Worm (Caenorhabditis elegans) whole organism, early embryonic: Measurements from ENCODE around the gene Y43F8C.15.

Experiments used
- B0310.2 ChIP-seq: sonication (generic microtip); optimal IDR thresholded peaks from 2 replicates; lab custom pipeline; 2016; ENCODE audit warnings: mild to moderate bottlenecking, missing genetic modification characterization, missing compliant biosample characterization
- F13C5.2 ChIP-seq: sonication (generic microtip); optimal IDR thresholded peaks from 2 replicates; lab custom pipeline; 2017; ENCODE audit warnings: mild to moderate bottlenecking, missing genetic modification characterization, inconsistent platforms, missing compliant biosample characterization
- aly-1 ChIP-seq: sonication (generic microtip); optimal IDR thresholded peaks from 2 replicates; lab custom pipeline; 2016; ENCODE audit warnings: missing genetic modification characterization, missing compliant biosample characterization
- ama-1 ChIP-seq: fragments of 150-350 bp; optimal IDR thresholded peaks from 2 replicates; lab custom pipeline; 2014
- ceh-13 ChIP-seq: fragments of 200-800 bp; sonication (Bioruptor generic); optimal IDR thresholded peaks from 2 replicates; lab custom pipeline; 2018; ENCODE audit warnings: mild to moderate bottlenecking, missing genetic modification characterization, missing compliant biosample characterization
- ceh-36 ChIP-seq: sonication (generic microtip); optimal IDR thresholded peaks from 2 replicates; lab custom pipeline; 2016; ENCODE audit warnings: missing genetic modification characterization, inconsistent platforms, missing compliant biosample characterization
- ets-7 ChIP-seq: sonication (generic microtip); optimal IDR thresholded peaks from 2 replicates; lab custom pipeline; 2016; ENCODE audit warnings: missing genotype, missing genetic modification characterization, missing compliant biosample characterization
- flt-1 ChIP-seq: fragments of 200-800 bp; sonication (Bioruptor generic); IDR thresholded peaks from 2 replicates; pipeline ENCODE4 v1.3.6; 2022; ENCODE audit warnings: missing genetic modification characterization, missing compliant biosample characterization
- hmbx-1 ChIP-seq: sonication (generic microtip); optimal IDR thresholded peaks from 2 replicates; lab custom pipeline; 2016; ENCODE audit warnings: mild to moderate bottlenecking, missing genetic modification characterization, missing compliant biosample characterization
- hmg-4 ChIP-seq: fragments of 200-800 bp; sonication (Bioruptor generic); optimal IDR thresholded peaks from 2 replicates; lab custom pipeline; 2018; ENCODE audit warnings: mild to moderate bottlenecking, missing genetic modification characterization, missing compliant biosample characterization
- hnd-1 ChIP-seq: sonication (generic microtip); optimal IDR thresholded peaks from 2 replicates; lab custom pipeline; 2016; ENCODE audit warnings: missing genetic modification characterization, missing compliant biosample characterization
- pes-1 ChIP-seq: fragments of 200-800 bp; sonication (Bioruptor generic); IDR thresholded peaks from 2 replicates; pipeline ENCODE4 v1.3.6; 2022; ENCODE audit warnings: missing genetic modification reagents, missing genetic modification characterization, missing compliant biosample characterization
- scrt-1 ChIP-seq: fragments of 200-800 bp; sonication (Bioruptor generic); IDR thresholded peaks from 2 replicates; pipeline ENCODE4 v1.3.6; 2022; ENCODE audit warnings: missing genetic modification characterization, missing compliant biosample characterization
- sea-1 ChIP-seq: fragments of 200-800 bp; sonication (Bioruptor generic); conservative IDR thresholded peaks from 2 replicates; pipeline ENCODE4 v1.3.6; 2022; ENCODE audit warnings: missing genetic modification characterization, missing compliant biosample characterization
- tbx-11 ChIP-seq: fragments of 200-800 bp; sonication (Bioruptor generic); IDR thresholded peaks from 2 replicates; pipeline ENCODE4 v1.3.6; 2022; ENCODE audit warnings: missing genetic modification characterization, missing compliant biosample characterization
- tbx-37 ChIP-seq: fragments of 200-800 bp; sonication (Bioruptor generic); conservative IDR thresholded peaks from 2 replicates; pipeline ENCODE4 v1.3.6; 2022; ENCODE audit warnings: missing genetic modification reagents, missing genetic modification characterization, missing compliant biosample characterization
- tra-4 ChIP-seq: sonication (generic microtip); optimal IDR thresholded peaks from 2 replicates; lab custom pipeline; 2017; ENCODE audit warnings: missing genetic modification characterization, missing compliant biosample characterization

Gene Y43F8C.15

DNA sequence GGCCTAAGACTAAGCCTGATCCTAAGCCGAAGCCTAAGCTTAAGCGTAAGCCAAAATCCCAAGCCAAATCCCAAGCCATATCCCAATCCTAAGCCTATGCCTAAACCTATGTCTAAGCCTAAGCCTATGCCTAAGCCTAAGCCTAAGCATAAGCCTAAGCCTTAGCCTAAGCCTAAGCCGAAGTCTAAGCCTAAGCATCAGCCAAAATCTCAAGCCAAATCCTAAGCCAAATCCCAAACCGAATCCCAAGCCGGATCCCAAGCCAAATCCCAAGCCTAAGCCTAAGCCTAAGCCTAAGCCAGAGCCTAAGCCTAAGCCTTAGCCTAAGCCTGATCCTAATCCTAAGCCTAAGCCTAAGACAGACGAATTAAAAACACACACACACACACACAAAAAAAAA lies 36.7 kb upstream of the Y43F8C.15 start:
- TF ChIP-seq sea-1 (GFP tag; lab: Robert Waterston, UW) (no peak), ceh-36 (tag; lab: Kevin White, UChicago) (peak; percentile 81)

ce11 chrV:19745852-19746251 lies 35.4 kb upstream of the Y43F8C.15 start, which contains the start of gene W04E12.5:
TSS of gene W04E12.5 (plus strand) at chrV:19746152.
- TF ChIP-seq hmbx-1 (tag; lab: Kevin White, UChicago) (no peak), hmg-4 (no peak), aly-1 (tag; lab: Kevin White, UChicago) (no peak), B0310.2 (tag; lab: Kevin White, UChicago) (no peak), hnd-1 (no peak), pes-1 (GFP tag; lab: Robert Waterston, UW) (no peak)

ce11 chrV:19744210-19744609 lies 33.8 kb upstream of the Y43F8C.15 start:
- TF ChIP-seq hmbx-1 (tag; lab: Kevin White, UChicago), result no peak
- no peak for TF ChIP-seq hnd-1
- TF ChIP-seq hmg-4, result no peak
- no peak for TF ChIP-seq scrt-1
- TF ChIP-seq tra-4, result no peak
- TF ChIP-seq ama-1 (lab: Kevin White, UChicago), result no peak
- no peak for TF ChIP-seq B0310.2 (tag; lab: Kevin White, UChicago)
- no peak for TF ChIP-seq F13C5.2 (tag; lab: Kevin White, UChicago)
- TF ChIP-seq pes-1 (GFP tag; lab: Robert Waterston, UW), result no peak

DNA sequence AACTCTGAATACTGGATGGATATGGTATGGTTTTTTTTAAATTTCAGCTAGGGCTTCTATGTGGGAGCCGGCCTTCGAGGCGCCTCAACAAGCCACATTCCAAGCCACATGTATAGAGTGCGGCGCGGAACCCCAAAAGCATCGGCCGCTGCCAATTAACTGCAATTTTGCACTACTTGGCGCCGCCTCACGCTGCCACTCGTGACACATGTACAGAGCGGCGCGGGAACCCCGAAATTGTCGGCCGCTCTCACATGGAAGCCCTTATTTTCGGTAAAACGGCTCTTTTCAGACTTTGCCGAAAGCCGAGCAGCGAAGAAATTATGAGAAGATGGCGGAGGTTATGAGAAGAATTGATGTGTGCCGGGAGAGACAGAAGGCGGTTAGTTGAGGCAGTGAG lies 33.4 kb upstream of the Y43F8C.15 start:
- TF ChIP-seq ceh-13 (GFP tag; lab: Kevin White, UChicago) (no peak), sea-1 (GFP tag; lab: Robert Waterston, UW) (0 out of 2 replicates have a peak, but pooled peaks have one; percentile 32)

DNA sequence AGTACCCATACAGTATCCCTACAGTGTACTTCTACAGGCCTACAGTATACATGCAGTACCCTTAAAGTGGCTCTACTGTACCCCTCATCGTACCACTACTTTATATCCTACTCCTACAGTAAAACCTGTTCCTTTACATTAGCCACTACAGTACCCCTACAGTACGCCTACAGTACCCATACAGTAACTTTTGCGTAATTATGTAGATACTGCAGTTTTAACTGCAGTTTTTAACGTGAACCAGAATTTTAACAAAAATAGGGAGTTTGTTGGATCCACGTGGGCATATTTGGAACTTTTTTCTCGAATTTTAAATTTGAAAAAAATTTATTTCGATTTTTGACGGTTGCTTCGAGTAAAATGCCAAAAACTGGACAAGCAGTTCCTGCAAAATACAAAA lies 32.9 kb upstream of the Y43F8C.15 start, which contains the start of gene W04E12.4:
Gene W04E12.4 (plus strand): TSS at position 301 of the 400 bp plus-strand sequence.
- TF ChIP-seq pes-1 (GFP tag; lab: Robert Waterston, UW), result no peak
- no peak for TF ChIP-seq hnd-1
- no peak for TF ChIP-seq sea-1 (GFP tag; lab: Robert Waterston, UW)
- no peak for TF ChIP-seq hmg-4
- TF ChIP-seq ets-7 (tag; lab: Kevin White, UChicago), result no peak
- no peak for TF ChIP-seq scrt-1
- no peak for TF ChIP-seq ceh-13 (GFP tag; lab: Kevin White, UChicago)
- TF ChIP-seq tra-4, result no peak
- no peak for TF ChIP-seq flt-1
- no peak for TF ChIP-seq aly-1 (tag; lab: Kevin White, UChicago)

DNA sequence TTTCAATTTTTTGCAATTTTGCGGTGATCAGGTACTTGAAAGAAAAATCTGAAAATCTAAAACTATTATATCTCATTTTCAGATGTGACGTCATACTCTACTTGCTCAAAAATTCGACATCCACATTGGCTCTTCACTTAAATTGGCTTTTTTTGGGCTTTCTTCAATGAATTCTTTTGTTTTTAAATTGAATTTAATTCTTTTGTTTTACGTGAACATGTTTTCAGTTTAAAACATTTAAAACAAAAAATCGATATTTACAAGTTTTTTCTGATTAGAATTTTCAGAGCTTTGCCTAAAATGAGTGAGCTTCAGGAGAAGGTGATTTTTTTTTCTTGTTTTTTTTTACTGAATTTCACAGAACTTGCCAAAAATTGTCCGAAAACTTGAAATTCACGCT lies 31.2 kb upstream of the Y43F8C.15 start, which contains the start of gene W04E12.3:
Gene W04E12.3 (plus strand): TSS at position 301 of the 400 bp plus-strand sequence.
- TF ChIP-seq hmg-4, result no peak
- no peak for TF ChIP-seq hnd-1
- no peak for TF ChIP-seq ceh-13 (GFP tag; lab: Kevin White, UChicago)
- no peak for TF ChIP-seq tra-4
- TF ChIP-seq ceh-36 (tag; lab: Kevin White, UChicago), result no peak
- TF ChIP-seq ama-1 (lab: Kevin White, UChicago), result no peak
- TF ChIP-seq B0310.2 (tag; lab: Kevin White, UChicago), result no peak
- no peak for TF ChIP-seq pes-1 (GFP tag; lab: Robert Waterston, UW)
- no peak for TF ChIP-seq flt-1
- TF ChIP-seq tbx-37 (GFP tag; lab: Robert Waterston, UW), result no peak
- TF ChIP-seq aly-1 (tag; lab: Kevin White, UChicago), result no peak
- TF ChIP-seq hmbx-1 (tag; lab: Kevin White, UChicago), result no peak
- no peak for TF ChIP-seq ets-7 (tag; lab: Kevin White, UChicago)
- no peak for TF ChIP-seq scrt-1
- TF ChIP-seq sea-1 (GFP tag; lab: Robert Waterston, UW), result no peak
- TF ChIP-seq tbx-11 (GFP tag; lab: Robert Waterston, UW), result no peak
- no peak for TF ChIP-seq F13C5.2 (tag; lab: Kevin White, UChicago)

ce11 chrV:19741034-19741433 lies 30.6 kb upstream of the Y43F8C.15 start, which contains the start of gene W04E12.2:
TSS of gene W04E12.2 (minus strand) at chrV:19741134.
- no peak for TF ChIP-seq flt-1
- TF ChIP-seq aly-1 (tag; lab: Kevin White, UChicago), result no peak

ce11 chrV:19738117-19738516 lies 27.7 kb upstream of the Y43F8C.15 start, which contains the start of gene fbxa-131:
TSS of gene fbxa-131 (plus strand) at chrV:19738417.
- TF ChIP-seq scrt-1 (no peak), hmg-4 (no peak), flt-1 (no peak), aly-1 (tag; lab: Kevin White, UChicago) (no peak), pes-1 (GFP tag; lab: Robert Waterston, UW) (no peak), tra-4 (no peak), ceh-13 (GFP tag; lab: Kevin White, UChicago) (no peak), sea-1 (GFP tag; lab: Robert Waterston, UW) (no peak), tbx-11 (GFP tag; lab: Robert Waterston, UW) (no peak)

DNA sequence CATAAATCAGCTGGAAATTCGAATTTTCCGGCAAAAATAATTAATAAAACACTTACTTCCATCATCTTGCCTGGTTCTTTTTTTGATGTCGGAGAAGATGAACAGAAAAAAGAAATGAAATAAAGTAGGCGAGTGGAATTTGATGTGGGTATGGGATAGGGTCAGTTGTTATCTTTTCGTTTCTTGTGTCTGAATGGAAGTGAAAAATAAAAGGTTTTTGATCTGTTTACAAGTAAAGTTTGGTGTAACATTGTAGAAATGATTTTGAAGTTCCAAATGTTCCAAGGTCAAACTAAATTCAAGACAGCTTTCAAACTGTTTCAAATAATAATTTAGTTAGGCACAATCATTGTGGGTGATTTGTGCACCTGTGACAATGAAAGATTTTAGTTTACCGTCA lies 27.0 kb upstream of the Y43F8C.15 start, which contains the start of gene W04E12.7:
Gene W04E12.7 (minus strand): TSS at position 101 of the 400 bp plus-strand sequence.
- TF ChIP-seq pes-1 (GFP tag; lab: Robert Waterston, UW), result no peak
- TF ChIP-seq F13C5.2 (tag; lab: Kevin White, UChicago), result no peak
- TF ChIP-seq tra-4, result no peak
- TF ChIP-seq flt-1, result no peak
- no peak for TF ChIP-seq ceh-13 (GFP tag; lab: Kevin White, UChicago)
- TF ChIP-seq hmbx-1 (tag; lab: Kevin White, UChicago), result no peak
- TF ChIP-seq aly-1 (tag; lab: Kevin White, UChicago), result no peak
- no peak for TF ChIP-seq ceh-36 (tag; lab: Kevin White, UChicago)
- TF ChIP-seq B0310.2 (tag; lab: Kevin White, UChicago), result no peak
- TF ChIP-seq sea-1 (GFP tag; lab: Robert Waterston, UW), result no peak
- no peak for TF ChIP-seq ets-7 (tag; lab: Kevin White, UChicago)
- no peak for TF ChIP-seq hnd-1
- no peak for TF ChIP-seq scrt-1
- TF ChIP-seq tbx-11 (GFP tag; lab: Robert Waterston, UW), result no peak
- TF ChIP-seq ama-1 (lab: Kevin White, UChicago), result no peak
- no peak for TF ChIP-seq hmg-4
- TF ChIP-seq tbx-37 (GFP tag; lab: Robert Waterston, UW), result no peak
